Worm (Caenorhabditis elegans) whole organism, L3 larva: ENCODE data around the gene ncr-2.

Source experiments
- R02D3.7 ChIP-seq: fragments of 150-350 bp; optimal IDR thresholded peaks from 2 replicates; lab custom pipeline; 2014; ENCODE audit warnings: missing biosample characterization, missing genetic modification characterization
- ZK546.5 ChIP-seq: sonication (generic microtip); optimal IDR thresholded peaks from 2 replicates; lab custom pipeline; 2017; ENCODE audit warnings: missing biosample characterization, missing genetic modification characterization
- aly-2 ChIP-seq: fragments of 150-350 bp; optimal IDR thresholded peaks from 2 replicates; lab custom pipeline; 2014; ENCODE audit warnings: missing biosample characterization, missing genetic modification characterization
- ama-1 ChIP-seq: fragments of 150-350 bp; optimal IDR thresholded peaks from 2 replicates; lab custom pipeline; 2018
- ceh-16 ChIP-seq: sonication (generic microtip); optimal IDR thresholded peaks from 2 replicates; lab custom pipeline; 2017; ENCODE audit warnings: missing biosample characterization, missing genetic modification characterization
- ceh-82 ChIP-seq: fragments of 150-350 bp; optimal IDR thresholded peaks from 2 replicates; lab custom pipeline; 2014; ENCODE audit warnings: missing biosample characterization, missing genetic modification characterization
- ceh-9 ChIP-seq: sonication (generic microtip); optimal IDR thresholded peaks from 2 replicates; lab custom pipeline; 2018; ENCODE audit warnings: missing biosample characterization, missing genetic modification characterization
- daf-12 ChIP-seq: fragments of 150-350 bp; optimal IDR thresholded peaks from 2 replicates; lab custom pipeline; 2014; ENCODE audit warnings: missing biosample characterization, missing genetic modification reagents, missing genetic modification characterization
- egl-5 ChIP-seq: fragments of 150-350 bp; optimal IDR thresholded peaks from 2 replicates; lab custom pipeline; 2017; ENCODE audit warnings: missing biosample characterization, missing genetic modification reagents, missing genetic modification characterization, inconsistent platforms
- elt-1 ChIP-seq: fragments of 150-350 bp; optimal IDR thresholded peaks from 2 replicates; lab custom pipeline; 2014; ENCODE audit warnings: missing biosample characterization, missing genetic modification characterization
- elt-2 ChIP-seq: sonication (generic microtip); optimal IDR thresholded peaks from 2 replicates; lab custom pipeline; 2016; ENCODE audit warnings: missing genetic modification reagents, mild to moderate bottlenecking, missing genetic modification characterization, missing compliant biosample characterization
- elt-3 ChIP-seq, 3 experiments: fragments of 150-350 bp in 1 of 3; sonication (generic microtip) in 2 of 3; optimal IDR thresholded peaks; 2 replicates in 2 of 3; 4 replicates in 1 of 3; lab custom pipeline; 2014 to 2017; ENCODE audit warnings: missing biosample characterization in 3 of 3, missing genetic modification characterization in 3 of 3
- eor-1 ChIP-seq, 2 experiments: fragments of 150-350 bp; optimal IDR thresholded peaks; 2 replicates each; lab custom pipeline; 2014 to 2018; ENCODE audit warnings: missing biosample characterization in 2 of 2, missing genetic modification characterization in 2 of 2
- fkh-2 ChIP-seq: fragments of 150-350 bp; optimal IDR thresholded peaks from 2 replicates; lab custom pipeline; 2014; ENCODE audit warnings: missing biosample characterization, missing genetic modification reagents, missing genetic modification characterization
- lin-39 ChIP-seq: fragments of 150-350 bp; optimal IDR thresholded peaks from 2 replicates; lab custom pipeline; 2018; ENCODE audit warnings: missing biosample characterization, missing genetic modification reagents, missing genetic modification characterization
- lsy-12 ChIP-seq: sonication (generic microtip); optimal IDR thresholded peaks from 2 replicates; lab custom pipeline; 2016; ENCODE audit warnings: mild to moderate bottlenecking, missing genetic modification characterization, missing compliant biosample characterization
- mdl-1 ChIP-seq: fragments of 150-350 bp; optimal IDR thresholded peaks from 2 replicates; lab custom pipeline; 2014; ENCODE audit warnings: missing biosample characterization, missing genetic modification characterization
- mml-1 ChIP-seq: fragments of 150-350 bp; sonication (generic microtip); optimal IDR thresholded peaks from 3 replicates; lab custom pipeline; 2014; ENCODE audit warnings: missing biosample characterization, missing genetic modification characterization
- nfya-1 ChIP-seq: sonication (generic microtip); optimal IDR thresholded peaks from 2 replicates; lab custom pipeline; 2017; ENCODE audit warnings: missing genetic modification characterization, mild to moderate bottlenecking, missing compliant biosample characterization, antibody characterized with exemption, moderate library complexity; ENCODE audit not compliant: insufficient read depth
- nhr-11 ChIP-seq: fragments of 150-350 bp; optimal IDR thresholded peaks from 2 replicates; lab custom pipeline; 2014; ENCODE audit warnings: missing biosample characterization, missing genetic modification characterization
- nhr-25 ChIP-seq: sonication (generic microtip); optimal IDR thresholded peaks from 2 replicates; lab custom pipeline; 2017; ENCODE audit warnings: missing biosample characterization, missing genetic modification characterization
- nhr-28 ChIP-seq: fragments of 150-350 bp; optimal IDR thresholded peaks from 2 replicates; lab custom pipeline; 2014; ENCODE audit warnings: missing biosample characterization, missing genetic modification characterization
- nhr-76 ChIP-seq: fragments of 150-350 bp; sonication (generic microtip); optimal IDR thresholded peaks from 5 replicates; lab custom pipeline; 2014; ENCODE audit warnings: missing biosample characterization, missing genetic modification characterization
- pqm-1 ChIP-seq: fragments of 150-350 bp; optimal IDR thresholded peaks from 2 replicates; lab custom pipeline; 2017; ENCODE audit warnings: missing biosample characterization, missing genetic modification characterization, inconsistent platforms
- sea-2 ChIP-seq: fragments of 150-350 bp; sonication (generic microtip); optimal IDR thresholded peaks from 4 replicates; lab custom pipeline; 2014; ENCODE audit warnings: missing biosample characterization, missing genetic modification reagents, missing genetic modification characterization
- skn-1 ChIP-seq: fragments of 150-350 bp; optimal IDR thresholded peaks from 2 replicates; lab custom pipeline; 2014; ENCODE audit warnings: missing biosample characterization, missing genetic modification characterization
- tbx-2 ChIP-seq: sonication (generic microtip); optimal IDR thresholded peaks from 2 replicates; lab custom pipeline; 2016; ENCODE audit warnings: mild to moderate bottlenecking, missing genetic modification characterization, missing compliant biosample characterization
- unc-62 ChIP-seq: fragments of 150-350 bp; sonication (generic microtip); optimal IDR thresholded peaks from 4 replicates; lab custom pipeline; 2014; ENCODE audit warnings: missing biosample characterization, missing genetic modification reagents, missing genetic modification characterization
- ztf-11 ChIP-seq: fragments of 150-350 bp; optimal IDR thresholded peaks from 2 replicates; lab custom pipeline; 2014; ENCODE audit warnings: missing biosample characterization, missing genetic modification characterization
- ztf-4 ChIP-seq: fragments of 150-350 bp; optimal IDR thresholded peaks from 2 replicates; lab custom pipeline; 2014; ENCODE audit warnings: missing biosample characterization, missing genetic modification characterization

The ncr-2 gene

DNA sequence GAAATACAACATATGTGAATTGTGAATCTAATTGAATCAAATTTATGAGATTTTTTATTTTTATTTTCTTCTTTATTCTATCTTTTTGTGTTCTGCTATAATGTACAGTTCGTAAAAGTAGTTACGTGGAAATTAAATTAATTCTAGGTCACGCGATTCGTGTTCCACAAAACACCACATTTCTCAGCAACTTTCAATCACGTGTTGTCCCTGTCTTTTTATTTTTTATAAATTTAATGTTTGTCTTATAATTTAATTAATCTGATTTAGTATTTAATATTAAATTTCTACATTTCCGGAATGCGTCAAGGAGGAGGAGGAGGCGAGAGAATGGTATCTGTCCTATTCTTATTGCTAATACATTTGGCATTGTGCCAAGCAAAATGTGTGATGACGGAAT is at the start of gene ncr-2:
ncr-2 (plus strand) TSS at position 301 of the 400 bp plus-strand sequence.
- TF ChIP-seq ceh-82 (tag; lab: Kevin White, UChicago) (no peak), ztf-4 (tag; lab: Kevin White, UChicago) (no peak), ceh-16 (tag; lab: Kevin White, UChicago) (no peak), unc-62 (no peak), mdl-1 (no peak), mml-1 (tag; lab: Kevin White, UChicago) (no peak), eor-1 (tag; optimal IDR thresholded peaks at IDR 0.05; lab: Kevin White, UChicago) (no peak), ama-1 (no peak), elt-3 (tag; optimal IDR thresholded peaks at IDR 0.05; lab: Kevin White, UChicago) (no peak), elt-1 (no peak)
- TF ChIP-seq, all 47 proteins: peak for 0

DNA sequence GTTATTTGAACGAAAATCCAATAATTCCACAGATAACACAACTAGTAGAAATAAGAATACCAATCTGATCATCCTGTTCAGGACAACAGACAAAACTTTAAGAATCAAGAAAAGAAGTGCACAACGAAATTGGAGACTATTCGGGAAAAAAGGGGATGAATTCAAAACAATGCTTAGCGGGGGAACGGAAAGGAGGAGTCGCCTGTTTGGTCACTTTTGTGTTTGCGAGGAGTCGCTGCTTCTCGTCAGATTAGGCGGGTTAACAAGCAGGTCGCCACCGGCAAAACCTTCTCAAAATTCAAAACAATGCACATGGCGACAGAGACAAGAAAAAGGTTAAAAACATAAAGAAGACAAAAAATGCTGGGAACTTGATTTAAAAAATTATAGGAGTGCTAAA is 48.4 kb upstream of the ncr-2 start, which contains the start of gene C30A5.10:
C30A5.10 (minus strand) TSS at position 101 of the 400 bp plus-strand sequence.
- TF ChIP-seq mdl-1, result no peak
- TF ChIP-seq lin-39 (tag; lab: Kevin White, UChicago), result no peak
- TF ChIP-seq lsy-12 (tag; lab: Kevin White, UChicago), result no peak
- no peak for TF ChIP-seq eor-1 (tag; optimal IDR thresholded peaks at IDR 0.05; lab: Kevin White, UChicago)
- no peak for TF ChIP-seq aly-2 (tag; lab: Kevin White, UChicago)
- no peak for TF ChIP-seq nhr-11 (tag; lab: Kevin White, UChicago)
- TF ChIP-seq nhr-28, result no peak
- TF ChIP-seq R02D3.7 (tag; lab: Kevin White, UChicago), result no peak
- no peak for TF ChIP-seq elt-3 (tag; optimal IDR thresholded peaks at IDR 0.05; lab: Kevin White, UChicago)
- TF ChIP-seq elt-2, result no peak
- TF ChIP-seq pqm-1 (tag; lab: Kevin White, UChicago), result no peak
- TF ChIP-seq ztf-11 (tag; lab: Kevin White, UChicago), result no peak
- no peak for TF ChIP-seq ZK546.5 (tag; lab: Kevin White, UChicago)
- TF ChIP-seq ceh-82 (tag; lab: Kevin White, UChicago), result no peak
- no peak for TF ChIP-seq fkh-2 (tag; lab: Kevin White, UChicago)
- TF ChIP-seq, all 47 proteins: peak for 0

DNA sequence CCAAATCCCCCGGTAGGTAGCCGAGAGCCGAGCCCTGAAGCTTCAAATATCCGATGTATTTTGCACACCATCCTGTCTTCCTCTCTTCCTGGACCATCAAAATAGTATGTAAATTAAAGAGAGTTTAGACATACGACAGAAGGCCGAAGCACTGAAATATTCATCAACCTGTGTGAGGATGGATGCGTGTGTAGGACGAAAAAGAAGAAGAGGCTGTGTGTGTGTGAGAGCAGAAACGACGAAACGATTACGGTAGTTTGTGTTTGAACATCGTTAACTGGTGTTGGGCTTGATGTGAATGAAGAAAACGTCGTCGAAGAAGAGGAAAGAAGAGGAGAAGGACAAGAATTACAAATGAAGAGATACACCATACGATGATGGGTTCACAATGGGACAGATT is 46.6 kb upstream of the ncr-2 start:
- TF ChIP-seq ceh-9 (tag; lab: Kevin White, UChicago) (no peak), nfya-1 (tag; lab: Kevin White, UChicago) (peak; percentile 21)

- TF ChIP-seq nfya-1 (tag; lab: Kevin White, UChicago), result peak; percentile 67
- TF ChIP-seq nhr-11 (tag; lab: Kevin White, UChicago), result no peak
- TF ChIP-seq ama-1, result no peak
- no peak for TF ChIP-seq tbx-2
These were observed 41.9 kb upstream of the ncr-2 start, which contains the start of gene unc-86 for ce11 chrIII:8216224-8216623. Gene unc-86 (minus strand): TSS chrIII:8216336.

- TF ChIP-seq fkh-2 (tag; lab: Kevin White, UChicago) (no peak), sea-2 (GFP tag; lab: Kevin White, UChicago) (no peak), egl-5 (no peak), ama-1 (no peak), elt-3 (tag; optimal IDR thresholded peaks at IDR 0.05; lab: Kevin White, UChicago) (no peak), nhr-25 (tag; lab: Kevin White, UChicago) (no peak), skn-1 (tag; lab: Kevin White, UChicago) (no peak), aly-2 (tag; lab: Kevin White, UChicago) (no peak), unc-62 (no peak), lin-39 (tag; lab: Kevin White, UChicago) (no peak), R02D3.7 (tag; lab: Kevin White, UChicago) (no peak), pqm-1 (tag; lab: Kevin White, UChicago) (no peak)
- TF ChIP-seq, all 47 proteins: peak for 0
These were observed 40.2 kb upstream of the ncr-2 start, which contains the start of gene C30A5.16 for ce11 chrIII:8217919-8218318. Gene C30A5.16 (plus strand): TSS chrIII:8218219.

DNA sequence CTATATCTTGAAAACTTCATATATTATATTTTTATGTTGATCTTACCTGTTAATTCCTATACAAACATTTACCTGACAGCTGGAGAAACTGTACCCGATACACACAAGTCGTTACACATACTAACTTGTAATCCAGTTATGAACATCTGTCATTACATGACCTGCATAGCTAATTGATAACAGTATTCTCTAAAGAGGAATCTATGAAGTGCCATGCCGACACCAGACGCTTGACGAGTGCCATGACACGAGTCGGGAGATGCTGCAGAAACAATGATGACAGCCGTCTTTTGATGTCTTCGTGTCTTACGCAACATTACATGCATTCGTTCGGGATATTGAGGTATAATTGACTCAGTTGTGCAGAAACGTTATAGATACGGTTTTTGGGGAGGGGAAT is 38.1 kb upstream of the ncr-2 start:
- TF ChIP-seq ama-1 (no peak), nhr-25 (tag; lab: Kevin White, UChicago) (no peak), sea-2 (GFP tag; lab: Kevin White, UChicago) (no peak), nhr-76 (tag; lab: Kevin White, UChicago) (no peak), daf-12 (tag; lab: Kevin White, UChicago) (no peak)
- TF ChIP-seq, all 47 proteins: peak for 0
